Worm (Caenorhabditis elegans): Measurements from ENCODE around the gene T05A7.7.

The T05A7.7 gene

ce11 chrII:4665359-4665758 is 15.9 kb downstream of the T05A7.7 start, which contains the start of gene T05A7.11:
Gene T05A7.11 (minus strand): TSS chrII:4665459.
- TF ChIP-seq elt-3 (tag; optimal IDR thresholded peaks at IDR 0.05), result no peak

DNA sequence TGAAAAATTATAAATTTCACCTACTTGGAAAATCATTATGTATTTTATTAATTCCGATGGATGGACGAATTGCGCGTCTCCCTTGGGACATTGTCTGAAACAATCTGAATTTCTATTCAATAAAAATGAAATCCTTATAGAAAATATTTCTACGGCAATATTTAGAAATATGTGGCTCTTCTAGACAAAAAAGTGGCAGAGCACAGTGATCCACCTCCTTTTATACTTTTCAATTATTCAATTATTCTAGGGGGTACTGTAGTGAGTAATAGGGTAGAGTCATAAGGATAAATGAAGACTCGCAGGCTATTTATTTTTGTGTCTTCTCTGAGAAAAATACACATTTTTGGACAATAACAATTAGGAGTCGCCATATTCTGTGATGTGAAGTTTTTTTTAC is 18.1 kb downstream of the T05A7.7 start, which contains the start of gene T05A7.12:
Gene T05A7.12 (minus strand): TSS at position 101 of the 400 bp plus-strand sequence.
- TF ChIP-seq lsy-12 (tag; optimal IDR thresholded peaks at IDR 0.05) (no peak), eor-1 (tag; optimal IDR thresholded peaks at IDR 0.05) (no peak), unc-62 (GFP tag; optimal IDR thresholded peaks at IDR 0.05) (no peak), ceh-9 (tag; optimal IDR thresholded peaks at IDR 0.05) (no peak), nhr-25 (tag; optimal IDR thresholded peaks at IDR 0.05) (no peak), ztf-11 (tag; optimal IDR thresholded peaks at IDR 0.05) (no peak), egl-5 (tag; optimal IDR thresholded peaks at IDR 0.05) (no peak), elt-3 (tag; optimal IDR thresholded peaks at IDR 0.05) (no peak), ceh-16 (tag; optimal IDR thresholded peaks at IDR 0.05) (no peak)

DNA sequence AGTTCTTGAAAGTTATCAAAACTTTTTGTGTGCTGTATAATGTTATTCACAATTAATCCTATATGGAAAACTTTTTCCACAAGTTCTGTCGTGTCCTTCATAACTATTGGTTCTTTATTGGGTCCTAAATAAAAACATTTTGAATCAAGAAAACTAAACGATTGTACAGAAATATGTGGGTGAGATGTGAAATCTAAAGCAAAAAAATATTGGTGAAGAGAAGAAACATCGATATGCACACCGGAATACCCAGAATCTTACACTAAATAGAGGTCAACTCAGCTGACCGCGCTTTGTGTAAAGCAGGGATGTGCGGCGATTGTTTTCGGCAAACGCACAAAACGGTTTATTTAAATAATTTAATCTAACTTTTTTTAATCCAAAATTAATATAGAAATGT is 20.0 kb downstream of the T05A7.7 start, which contains the start of gene T05A7.13:
Gene T05A7.13 (minus strand): TSS at position 101 of the 400 bp plus-strand sequence.
- TF ChIP-seq ama-1 (optimal IDR thresholded peaks at IDR 0.05) (no peak), snpc-4 (tag; optimal IDR thresholded peaks at IDR 0.05) (no peak), egl-27 (tag; optimal IDR thresholded peaks at IDR 0.05) (no peak), fkh-10 (GFP tag; optimal IDR thresholded peaks at IDR 0.05) (no peak), fos-1 (tag; optimal IDR thresholded peaks at IDR 0.05) (no peak), ztf-4 (tag; optimal IDR thresholded peaks at IDR 0.05) (no peak), hmg-11 (tag; optimal IDR thresholded peaks at IDR 0.05) (no peak), lin-39 (tag; optimal IDR thresholded peaks at IDR 0.05) (no peak), lsy-12 (tag; optimal IDR thresholded peaks at IDR 0.05) (no peak), ztf-11 (tag; optimal IDR thresholded peaks at IDR 0.05) (no peak)

DNA sequence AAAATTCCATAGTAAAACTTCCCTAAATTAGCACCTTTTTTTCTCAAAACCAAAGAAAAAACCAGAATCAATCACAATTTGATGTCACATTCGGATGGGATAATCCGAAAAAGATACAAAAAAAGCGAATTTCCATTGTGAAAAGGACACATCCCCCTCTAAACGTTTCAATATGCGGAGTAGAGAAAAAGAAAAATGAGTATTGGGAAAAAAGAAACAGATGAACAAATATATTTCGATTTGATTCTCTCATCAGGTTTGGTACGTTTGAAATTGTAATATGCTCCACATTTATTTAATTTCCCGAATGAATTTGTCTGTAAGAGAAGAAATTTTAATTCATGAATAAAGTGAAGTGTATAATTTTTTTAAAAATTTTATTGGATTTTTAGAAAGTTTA is 23.0 kb downstream of the T05A7.7 start:
- no peak for TF ChIP-seq mml-1 (tag; optimal IDR thresholded peaks at IDR 0.05)
- TF ChIP-seq nhr-67 (tag; optimal IDR thresholded peaks at IDR 0.05), result no peak
- TF ChIP-seq elt-1 (tag; optimal IDR thresholded peaks at IDR 0.05), result no peak

- TF ChIP-seq nhr-237 (tag; optimal IDR thresholded peaks at IDR 0.05) (no peak), nhr-25 (tag; optimal IDR thresholded peaks at IDR 0.05) (no peak), nhr-23 (tag; optimal IDR thresholded peaks at IDR 0.05) (no peak), elt-2 (tag; optimal IDR thresholded peaks at IDR 0.05) (peak; percentile 65)
Measured at ce11 chrII:4657370-4657769, 23.9 kb downstream of the T05A7.7 start.

DNA sequence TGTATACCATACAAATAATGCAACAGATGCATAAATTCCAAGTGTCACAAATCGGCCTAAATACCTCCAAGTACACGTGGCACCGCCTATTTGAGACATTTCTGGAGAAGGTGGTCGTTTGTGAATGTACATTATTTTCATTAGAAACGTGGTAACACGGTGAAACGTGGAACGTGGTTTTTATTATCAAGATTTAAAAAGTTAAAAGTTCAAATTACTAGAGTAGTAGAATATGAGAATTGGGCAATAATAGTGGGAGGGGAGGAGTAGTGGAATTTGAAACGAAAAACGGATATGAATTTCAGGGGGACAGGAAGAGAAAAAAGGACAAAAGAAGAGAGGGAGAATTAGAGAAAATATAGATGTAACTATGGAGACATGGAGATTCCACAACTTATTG is 25.5 kb downstream of the T05A7.7 start, which contains the start of gene fut-6:
Gene fut-6 (minus strand): TSS at position 101 of the 400 bp plus-strand sequence.
- TF ChIP-seq daf-12 (tag; optimal IDR thresholded peaks at IDR 0.05) (no peak), egl-5 (tag; optimal IDR thresholded peaks at IDR 0.05) (no peak), nhr-23 (tag; optimal IDR thresholded peaks at IDR 0.05) (no peak)

ce11 chrII:4650072-4650471 is 31.2 kb downstream of the T05A7.7 start:
- TF ChIP-seq ceh-16 (tag; optimal IDR thresholded peaks at IDR 0.05) (no peak), fos-1 (tag; optimal IDR thresholded peaks at IDR 0.05) (no peak), ceh-28 (tag; optimal IDR thresholded peaks at IDR 0.05) (no peak), fkh-10 (GFP tag; optimal IDR thresholded peaks at IDR 0.05) (no peak), nhr-28 (tag; optimal IDR thresholded peaks at IDR 0.05) (no peak), nhr-43 (tag; optimal IDR thresholded peaks at IDR 0.05; ENCODE audit: poor library complexity, severe bottlenecking) (no peak), skn-1 (tag; optimal IDR thresholded peaks at IDR 0.05) (no peak), ceh-9 (tag; optimal IDR thresholded peaks at IDR 0.05) (no peak), nhr-237 (tag; optimal IDR thresholded peaks at IDR 0.05) (no peak), aly-2 (tag; optimal IDR thresholded peaks at IDR 0.05) (no peak), egl-5 (tag; optimal IDR thresholded peaks at IDR 0.05) (no peak), nhr-12 (tag; optimal IDR thresholded peaks at IDR 0.05) (no peak), pha-4 (tag; optimal IDR thresholded peaks at IDR 0.05) (no peak), ztf-11 (tag; optimal IDR thresholded peaks at IDR 0.05) (no peak), mml-1 (tag; optimal IDR thresholded peaks at IDR 0.05) (no peak)

Data from whole organism, L3 larva.